Fruit fly (Drosophila melanogaster) whole organism, embryonic: Measurements from ENCODE around the gene form3.

ENCODE experiments used
- Antp ChIP-seq: fragments of 200-800 bp; sonication (Bioruptor generic); optimal IDR thresholded peaks from 3 replicates; lab custom pipeline; 2016; ENCODE audit warnings: missing biosample characterization, missing genetic modification characterization
- Atf6 ChIP-seq: fragments of 200-800 bp; sonication (Bioruptor generic); IDR thresholded peaks from 2 replicates; pipeline ENCODE4 v1.3.6; 2022; ENCODE audit warnings: missing biosample characterization, missing genetic modification characterization
- CG1024 ChIP-seq: fragments of 200-800 bp; sonication (Bioruptor generic); IDR thresholded peaks from 2 replicates; pipeline ENCODE4 v1.3.6; 2022; ENCODE audit warnings: missing biosample characterization, missing genetic modification characterization
- CG1233 ChIP-seq: fragments of 200-800 bp; sonication (Bioruptor generic); optimal IDR thresholded peaks from 4 replicates; lab custom pipeline; 2018; ENCODE audit warnings: missing biosample characterization, mild to moderate bottlenecking, missing genetic modification characterization
- CG12942 ChIP-seq: fragments of 200-800 bp; sonication (Bioruptor generic); optimal IDR thresholded peaks from 3 replicates; lab custom pipeline; 2016; ENCODE audit warnings: missing biosample characterization, missing genetic modification characterization
- CG1602 ChIP-seq: fragments of 200-800 bp; sonication (Bioruptor generic); optimal IDR thresholded peaks from 3 replicates; lab custom pipeline; 2016; ENCODE audit warnings: missing biosample characterization, missing genetic modification characterization
- CG17359 ChIP-seq: fragments of 200-800 bp; sonication (Bioruptor generic); optimal IDR thresholded peaks from 3 replicates; lab custom pipeline; 2018; ENCODE audit warnings: missing biosample characterization, mild to moderate bottlenecking, missing genetic modification characterization, moderate library complexity
- CG18764 ChIP-seq: fragments of 200-800 bp; sonication (Bioruptor generic); optimal IDR thresholded peaks from 3 replicates; lab custom pipeline; 2016; ENCODE audit warnings: missing biosample characterization, missing genetic modification characterization
- CG2120 ChIP-seq: fragments of 200-800 bp; sonication (Bioruptor generic); optimal IDR thresholded peaks from 3 replicates; lab custom pipeline; 2016; ENCODE audit warnings: missing biosample characterization, missing genetic modification characterization
- CG32767 ChIP-seq: fragments of 200-800 bp; sonication (Bioruptor generic); IDR thresholded peaks from 2 replicates; pipeline ENCODE4 v1.3.6; 2022; ENCODE audit warnings: missing biosample characterization, missing genetic modification characterization
- CG34376 ChIP-seq: fragments of 200-800 bp; sonication (Bioruptor generic); optimal IDR thresholded peaks from 2 replicates; lab custom pipeline; 2018; ENCODE audit warnings: missing biosample characterization, mild to moderate bottlenecking, missing genetic modification characterization
- CG42726 ChIP-seq: fragments of 200-800 bp; sonication (Bioruptor generic); IDR thresholded peaks from 2 replicates; pipeline ENCODE4 v1.3.6; 2022; ENCODE audit warnings: missing biosample characterization, missing genetic modification characterization; ENCODE audit not compliant: partially characterized antibody
- CG6175 ChIP-seq: fragments of 200-800 bp; sonication (Bioruptor generic); IDR thresholded peaks from 3 replicates; pipeline ENCODE4 v1.3.6; 2022; ENCODE audit warnings: missing biosample characterization, missing genetic modification characterization
- CG6854 ChIP-seq: fragments of 200-800 bp; sonication (Bioruptor generic); optimal IDR thresholded peaks from 3 replicates; lab custom pipeline; 2017; ENCODE audit warnings: missing biosample characterization, mild to moderate bottlenecking, missing genetic modification characterization
- CG7372 ChIP-seq: fragments of 200-800 bp; sonication (Bioruptor generic); IDR thresholded peaks from 2 replicates; pipeline ENCODE4 v1.3.6; 2022; ENCODE audit warnings: missing biosample characterization, missing genetic modification characterization
- CG7745 ChIP-seq: fragments of 200-800 bp; sonication (Bioruptor generic); optimal IDR thresholded peaks from 2 replicates; lab custom pipeline; 2018; ENCODE audit warnings: missing biosample characterization, mild to moderate bottlenecking, missing genetic modification characterization, moderate library complexity
- CG8290 ChIP-seq, 3 experiments: fragments of 200-800 bp; sonication (Bioruptor generic); optimal IDR thresholded peaks; 2 replicates each; lab custom pipeline; 2016 to 2019; ENCODE audit warnings: missing biosample characterization in 3 of 3, missing genetic modification characterization in 3 of 3, mild to moderate bottlenecking in 2 of 3, moderate library complexity in 1 of 3
- CG9437 ChIP-seq: fragments of 200-800 bp; sonication (Bioruptor generic); optimal IDR thresholded peaks from 2 replicates; lab custom pipeline; 2018; ENCODE audit warnings: missing biosample characterization, mild to moderate bottlenecking, missing genetic modification characterization
- Dp ChIP-seq: fragments of 200-800 bp; sonication (Bioruptor generic); optimal IDR thresholded peaks from 2 replicates; lab custom pipeline; 2018; ENCODE audit warnings: missing biosample characterization, mild to moderate bottlenecking, missing genetic modification characterization, moderate library complexity
- ERR ChIP-seq: fragments of 200-800 bp; sonication (Bioruptor generic); optimal IDR thresholded peaks from 2 replicates; lab custom pipeline; 2016; ENCODE audit warnings: missing biosample characterization, missing genetic modification characterization
- H2.0 ChIP-seq: fragments of 200-800 bp; sonication (Bioruptor generic); IDR thresholded peaks from 2 replicates; pipeline ENCODE4 v1.3.6; 2022; ENCODE audit warnings: missing biosample characterization, missing genetic modification characterization
- Hey ChIP-seq: fragments of 200-800 bp; sonication (Bioruptor generic); optimal IDR thresholded peaks from 3 replicates; lab custom pipeline; 2018; ENCODE audit warnings: missing biosample characterization, mild to moderate bottlenecking, missing genetic modification characterization
- HmgZ ChIP-seq: fragments of 200-800 bp; sonication (Bioruptor generic); optimal IDR thresholded peaks from 2 replicates; lab custom pipeline; 2018; ENCODE audit warnings: missing biosample characterization, mild to moderate bottlenecking, missing genetic modification characterization
- Jarid2 ChIP-seq: fragments of 200-800 bp; sonication (Bioruptor generic); optimal IDR thresholded peaks from 3 replicates; lab custom pipeline; 2017; ENCODE audit warnings: mild to moderate bottlenecking, missing biosample characterization, missing genetic modification reagents, missing genetic modification characterization
- NFAT ChIP-seq: fragments of 200-800 bp; sonication (Bioruptor generic); IDR thresholded peaks from 2 replicates; pipeline ENCODE4 v1.3.6; 2022; ENCODE audit warnings: missing biosample characterization, missing genetic modification characterization
- Pdp1 ChIP-seq, 2 experiments: fragments of 200-800 bp; sonication (Bioruptor generic); optimal IDR thresholded peaks; 3 replicates each; lab custom pipeline; 2016; ENCODE audit warnings: missing biosample characterization in 2 of 2, missing genetic modification characterization in 2 of 2, mild to moderate bottlenecking in 1 of 2, moderate library complexity in 1 of 2
- Ravus ChIP-seq: fragments of 200-800 bp; sonication (Bioruptor generic); IDR thresholded peaks from 2 replicates; pipeline ENCODE4 v1.3.6; 2022; ENCODE audit warnings: missing biosample characterization, missing genetic modification characterization
- Side ChIP-seq: fragments of 200-800 bp; sonication (Bioruptor generic); optimal IDR thresholded peaks from 2 replicates; lab custom pipeline; 2016; ENCODE audit warnings: missing biosample characterization, missing genetic modification characterization
- Spps ChIP-seq: fragments of 200-800 bp; sonication (Bioruptor generic); optimal IDR thresholded peaks from 2 replicates; lab custom pipeline; 2018; ENCODE audit warnings: missing biosample characterization, mild to moderate bottlenecking, missing genetic modification characterization
- Vsx1 ChIP-seq: fragments of 200-800 bp; sonication (Bioruptor generic); optimal IDR thresholded peaks from 2 replicates; lab custom pipeline; 2017; ENCODE audit warnings: missing biosample characterization, mild to moderate bottlenecking, missing genetic modification characterization, missing genetic modification reagents
- ab ChIP-seq: fragments of 200-800 bp; sonication (Bioruptor generic); optimal IDR thresholded peaks from 2 replicates; lab custom pipeline; 2016; ENCODE audit warnings: missing biosample characterization, missing genetic modification characterization
- bowl ChIP-seq: fragments of 200-800 bp; sonication (Bioruptor generic); IDR thresholded peaks from 2 replicates; pipeline ENCODE4 v1.3.6; 2022; ENCODE audit warnings: missing biosample characterization, missing genetic modification characterization
- dmrt99B ChIP-seq: fragments of 200-800 bp; sonication (Bioruptor generic); optimal IDR thresholded peaks from 2 replicates; lab custom pipeline; 2018; ENCODE audit warnings: missing biosample characterization, mild to moderate bottlenecking, missing genetic modification characterization, moderate library complexity
- eyg ChIP-seq: fragments of 200-800 bp; sonication (Bioruptor generic); optimal IDR thresholded peaks from 3 replicates; lab custom pipeline; 2016; ENCODE audit warnings: missing biosample characterization, missing genetic modification characterization
- fu2 ChIP-seq: fragments of 200-800 bp; sonication (Bioruptor generic); optimal IDR thresholded peaks from 2 replicates; lab custom pipeline; 2016; ENCODE audit warnings: missing biosample characterization, missing genetic modification characterization
- gem ChIP-seq: fragments of 200-800 bp; sonication (Bioruptor generic); optimal IDR thresholded peaks from 2 replicates; lab custom pipeline; 2019; ENCODE audit warnings: missing biosample characterization, mild to moderate bottlenecking, missing genetic modification characterization, moderate library complexity
- jumu ChIP-seq: fragments of 200-800 bp; sonication (Bioruptor generic); optimal IDR thresholded peaks from 3 replicates; lab custom pipeline; 2016; ENCODE audit warnings: missing biosample characterization, missing genetic modification characterization
- klu ChIP-seq: fragments of 200-800 bp; sonication (Bioruptor generic); IDR thresholded peaks from 2 replicates; pipeline ENCODE4 v1.3.6; 2022; ENCODE audit warnings: missing biosample characterization, missing genetic modification characterization
- mirr ChIP-seq: fragments of 200-800 bp; sonication (Bioruptor generic); optimal IDR thresholded peaks from 3 replicates; lab custom pipeline; 2018; ENCODE audit warnings: missing biosample characterization, mild to moderate bottlenecking, missing genetic modification characterization
- slbo ChIP-seq: fragments of 200-800 bp; sonication (Bioruptor generic); IDR thresholded peaks from 2 replicates; pipeline ENCODE4 v1.3.6; 2022; ENCODE audit warnings: missing biosample characterization, missing genetic modification characterization
- so ChIP-seq: fragments of 200-800 bp; sonication (Bioruptor generic); IDR thresholded peaks from 3 replicates; pipeline ENCODE4 v1.3.6; 2022; ENCODE audit warnings: missing biosample characterization, missing genetic modification characterization
- stwl ChIP-seq: fragments of 200-800 bp; sonication (Bioruptor generic); optimal IDR thresholded peaks from 3 replicates; lab custom pipeline; 2018; ENCODE audit warnings: missing biosample characterization, mild to moderate bottlenecking, missing genetic modification characterization, moderate library complexity
- tin ChIP-seq: fragments of 200-800 bp; sonication (Bioruptor generic); optimal IDR thresholded peaks from 3 replicates; lab custom pipeline; 2016; ENCODE audit warnings: missing biosample characterization, missing genetic modification characterization
- trem ChIP-seq: fragments of 200-800 bp; optimal IDR thresholded peaks from 3 replicates; lab custom pipeline; 2019; ENCODE audit warnings: missing biosample characterization, mild to moderate bottlenecking, missing genetic modification characterization, moderate library complexity
- unpg ChIP-seq: fragments of 200-800 bp; sonication (Bioruptor generic); optimal IDR thresholded peaks from 3 replicates; lab custom pipeline; 2018; ENCODE audit warnings: missing biosample characterization, mild to moderate bottlenecking, missing genetic modification characterization, moderate library complexity
- vvl ChIP-seq: fragments of 200-800 bp; sonication (Bioruptor generic); IDR thresholded peaks from 2 replicates; pipeline ENCODE4 v1.3.6; 2022; ENCODE audit warnings: missing biosample characterization, missing genetic modification characterization
- zen ChIP-seq: fragments of 200-800 bp; sonication (Bioruptor generic); optimal IDR thresholded peaks from 3 replicates; lab custom pipeline; 2018; ENCODE audit warnings: missing biosample characterization, mild to moderate bottlenecking, missing genetic modification characterization, moderate library complexity
- zf30C ChIP-seq: fragments of 200-800 bp; sonication (Bioruptor generic); optimal IDR thresholded peaks from 3 replicates; lab custom pipeline; 2018; ENCODE audit warnings: missing biosample characterization, mild to moderate bottlenecking, missing genetic modification characterization

Gene form3

DNA sequence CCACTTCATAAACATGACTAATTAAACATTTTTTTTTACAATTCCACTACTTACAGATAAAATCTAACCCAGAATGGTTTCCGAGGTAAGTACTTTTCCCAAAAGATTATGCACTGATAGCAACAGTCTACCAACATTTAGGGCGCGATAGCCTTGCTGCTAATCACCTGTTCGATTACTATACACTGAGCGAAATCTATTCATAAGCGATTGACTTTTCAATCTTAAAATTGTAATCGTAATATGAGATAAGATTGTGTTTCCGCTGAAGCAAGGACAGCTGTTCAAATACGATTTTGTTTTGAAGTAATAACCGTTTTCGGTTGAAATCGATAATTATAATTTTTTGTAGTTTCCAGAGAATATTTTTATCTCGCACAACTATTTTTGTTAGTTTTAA lies 38.0 kb downstream of the form3 start (continued):
- TF ChIP-seq Side (GFP tag; lab: Kevin White, UChicago) (peak; percentile 19), CG1602 (GFP tag; lab: Kevin White, UChicago) (no peak), CG1024 (GFP tag; lab: Robert Waterston, UW) (no peak), Ravus (no peak), Pdp1 (GFP tag; optimal IDR thresholded peaks at IDR 0.05; lab: Kevin White, UChicago) (peak in 1 of 2 experiments; percentile 7), mirr (GFP tag; lab: Kevin White, UChicago) (peak; percentile 83), Spps (tag; lab: Kevin White, UChicago) (no peak), ab (GFP tag; lab: Kevin White, UChicago) (no peak), CG6854 (GFP tag; lab: Kevin White, UChicago) (no peak), klu (GFP tag; lab: Robert Waterston, UW) (no peak), unpg (GFP tag; lab: Kevin White, UChicago) (peak; percentile 34), trem (tag; lab: Kevin White, UChicago) (no peak), ERR (no peak), Vsx1 (GFP tag; lab: Kevin White, UChicago) (peak; percentile 24), zf30C (GFP tag; lab: Kevin White, UChicago) (peak; percentile 73), zen (tag; lab: Kevin White, UChicago) (peak; percentile 16), CG2120 (GFP tag; lab: Kevin White, UChicago) (peak; percentile 23), gem (peak; percentile 54), CG7372 (GFP tag; lab: Robert Waterston, UW) (no peak), CG8290 (GFP tag; optimal IDR thresholded peaks at IDR 0.05; lab: Kevin White, UChicago) (no peak), CG8290 (tag; optimal IDR thresholded peaks at IDR 0.05; lab: Kevin White, UChicago) (peak in 1 of 2 experiments; percentile 5), CG12942 (GFP tag; lab: Kevin White, UChicago) (no peak), HmgZ (tag; lab: Kevin White, UChicago) (peak; percentile 40), bowl (GFP tag; lab: Robert Waterston, UW) (no peak)

DNA sequence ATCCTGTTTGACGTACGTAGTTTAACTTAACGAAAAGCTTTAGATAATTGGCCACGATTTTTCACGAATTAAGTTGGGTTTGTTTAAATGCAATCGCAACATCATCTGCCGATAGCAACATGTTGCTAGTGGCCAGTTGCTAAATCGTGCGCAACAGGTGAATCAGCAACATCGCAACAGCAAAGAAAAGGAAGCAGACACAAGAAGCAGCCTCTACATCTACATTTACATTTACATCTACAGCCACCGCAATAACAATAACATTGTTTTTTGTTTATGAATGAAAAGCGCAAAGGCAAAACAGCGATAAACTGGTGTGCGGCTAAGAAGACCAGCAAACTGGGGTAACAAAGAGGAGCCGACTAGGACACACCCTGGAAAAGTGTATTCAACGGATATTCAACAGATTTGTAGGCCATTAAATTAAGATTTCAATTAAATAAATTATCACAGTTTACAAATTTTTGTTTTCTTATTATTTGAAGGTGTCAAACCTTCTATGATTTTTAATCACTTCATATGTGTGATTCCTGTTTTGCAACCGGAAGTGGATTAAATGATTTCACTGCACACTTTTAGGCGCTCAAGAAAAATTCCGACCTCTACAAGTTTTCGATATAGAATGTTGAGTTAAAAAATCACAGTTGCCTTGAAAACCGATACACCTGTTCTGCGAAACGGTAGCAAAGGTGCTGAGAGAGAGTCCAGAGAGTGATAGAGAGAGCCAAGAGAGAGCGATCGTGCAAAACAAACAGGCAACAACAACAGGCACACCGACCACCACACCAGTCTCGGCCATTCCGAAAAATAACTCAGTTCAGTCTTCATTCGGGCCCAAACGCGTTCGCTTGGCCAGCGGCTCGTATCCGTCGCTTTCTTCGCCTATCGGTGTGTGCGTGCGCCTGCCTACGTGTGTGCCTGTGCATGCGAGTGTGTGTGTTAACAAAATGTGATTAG lies 39.4 kb downstream of the form3 start, which contains the start of gene melt:
TSS of gene melt (plus strand) at position 818 of the 957 bp plus-strand sequence.
- TF ChIP-seq Dp (GFP tag; lab: Kevin White, UChicago) (no peak), so (peak; percentile 67; the same call in 2 of the 3 replicates), CG18764 (GFP tag; lab: Kevin White, UChicago) (peak; percentile 71), CG32767 (GFP tag; lab: Robert Waterston, UW) (peak; percentile 74; the same call in 1 of the 2 replicates), CG17359 (peak; percentile 77), CG34376 (GFP tag; lab: Kevin White, UChicago) (peak; percentile 75), H2.0 (GFP tag; lab: Robert Waterston, UW) (peak; percentile 53), CG42726 (GFP tag; lab: Robert Waterston, UW) (peak; percentile 41; the same call in 1 of the 2 replicates), CG1233 (peak; percentile 90), CG6175 (GFP tag; lab: Robert Waterston, UW) (no peak), CG7745 (no peak), vvl (GFP tag; lab: Robert Waterston, UW) (peak; percentile 62), Antp (peak; percentile 84), Hey (no peak), dmrt99B (tag; lab: Kevin White, UChicago) (peak; percentile 89), NFAT (GFP tag; lab: Robert Waterston, UW) (peak; percentile 60), fu2 (peak; percentile 88), Atf6 (GFP tag; lab: Robert Waterston, UW) (peak; percentile 85), jumu (GFP tag; lab: Kevin White, UChicago) (peak; percentile 80), Jarid2 (GFP tag; lab: Kevin White, UChicago) (peak; percentile 91), slbo (GFP tag; lab: Robert Waterston, UW) (peak; percentile 75), stwl (tag; lab: Kevin White, UChicago) (peak; percentile 13), eyg (peak; percentile 86), CG9437 (GFP tag; lab: Kevin White, UChicago) (peak; percentile 88), tin (GFP tag; lab: Kevin White, UChicago) (peak; percentile 83)
